Worm (Caenorhabditis elegans): ENCODE measurements around the gene Y75B8A.28.

The Y75B8A.28 gene

ce11 chrIII:12318794-12319193, at the start of gene Y75B8A.28:
Y75B8A.28 (plus strand) TSS chrIII:12319089.
- TF ChIP-seq drap-1 (GFP tag; optimal IDR thresholded peaks at IDR 0.05) (no peak), nhr-28 (tag; optimal IDR thresholded peaks at IDR 0.05) (no peak), ham-2 (GFP tag; optimal IDR thresholded peaks at IDR 0.05) (no peak), ztf-11 (tag; optimal IDR thresholded peaks at IDR 0.05) (no peak), unc-120 (tag; optimal IDR thresholded peaks at IDR 0.05; ENCODE audit: poor library complexity, severe bottlenecking) (no peak), blmp-1 (tag; optimal IDR thresholded peaks at IDR 0.05) (no peak), bed-3 (GFP tag; optimal IDR thresholded peaks at IDR 0.05) (no peak), sem-2 (GFP tag; optimal IDR thresholded peaks at IDR 0.05) (no peak), nhr-2 (tag; optimal IDR thresholded peaks at IDR 0.05) (no peak)

DNA sequence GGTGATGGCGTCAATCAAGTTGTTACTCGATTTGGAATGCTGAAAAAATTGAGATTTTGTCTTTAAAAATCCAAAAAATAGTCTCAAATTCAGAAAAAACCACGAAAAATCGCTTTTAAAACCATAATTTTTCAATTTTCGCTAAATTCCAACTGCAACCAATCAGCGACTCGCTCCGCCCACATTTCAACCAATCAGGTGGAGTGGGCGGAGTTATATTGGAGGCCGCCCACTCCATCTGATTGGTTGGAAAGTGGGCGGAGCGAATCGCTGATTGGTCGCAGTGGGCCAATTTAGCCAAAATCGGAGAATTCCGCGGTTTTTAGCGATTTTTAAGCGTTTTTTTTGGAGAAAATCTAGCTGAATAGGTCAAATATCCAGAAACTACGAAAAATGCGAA, 49.1 kb upstream of the Y75B8A.28 start:
- TF ChIP-seq ces-1 (GFP tag; optimal IDR thresholded peaks at IDR 0.05): no peak
- no peak for TF ChIP-seq mls-2 (tag; optimal IDR thresholded peaks at IDR 0.05)
- TF ChIP-seq blmp-1 (tag; optimal IDR thresholded peaks at IDR 0.05): no peak
- TF ChIP-seq lin-13 (tag; optimal IDR thresholded peaks at IDR 0.05): no peak
- TF ChIP-seq tbx-8 (GFP tag; optimal IDR thresholded peaks at IDR 0.05): no peak
- no peak for TF ChIP-seq bed-3 (GFP tag; optimal IDR thresholded peaks at IDR 0.05)
- TF ChIP-seq nhr-76 (tag; optimal IDR thresholded peaks at IDR 0.05): no peak
- no peak for TF ChIP-seq unc-62 (GFP tag; optimal IDR thresholded peaks at IDR 0.05)
- TF ChIP-seq sptf-1 (tag; optimal IDR thresholded peaks at IDR 0.05): no peak
- TF ChIP-seq cnd-1 (tag; optimal IDR thresholded peaks at IDR 0.05): no peak
- TF ChIP-seq hlh-1 (tag; optimal IDR thresholded peaks at IDR 0.05): no peak
- TF ChIP-seq nhr-237 (tag; optimal IDR thresholded peaks at IDR 0.05): no peak
- TF ChIP-seq unc-120 (tag; optimal IDR thresholded peaks at IDR 0.05; ENCODE audit: poor library complexity, severe bottlenecking): no peak
- no peak for TF ChIP-seq flh-1 (GFP tag; optimal IDR thresholded peaks at IDR 0.05)
- TF ChIP-seq lin-32 (GFP tag; optimal IDR thresholded peaks at IDR 0.05): no peak

DNA sequence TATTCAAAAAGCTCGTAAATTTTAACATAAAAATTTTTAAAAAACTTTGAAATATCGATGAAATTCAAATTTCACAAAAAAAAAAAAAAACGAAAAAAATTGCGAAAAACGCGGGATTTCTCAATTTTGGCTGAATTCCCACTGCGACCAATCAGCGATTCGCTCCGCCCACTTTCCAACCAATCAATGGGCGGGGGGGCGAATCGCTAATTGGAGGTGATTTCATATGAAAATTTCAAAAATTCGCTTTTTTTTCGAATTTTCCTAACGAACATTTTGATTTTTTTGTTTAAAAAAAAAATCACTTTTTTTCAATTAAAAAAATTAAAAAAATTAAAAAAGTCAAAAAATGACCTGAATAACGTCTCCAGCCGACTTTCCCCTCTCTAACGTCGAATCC, 48.5 kb upstream of the Y75B8A.28 start:
- TF ChIP-seq M03D4.4 (tag; optimal IDR thresholded peaks at IDR 0.05): no peak
- no peak for TF ChIP-seq ceh-39 (tag; optimal IDR thresholded peaks at IDR 0.05)
- TF ChIP-seq lin-13 (tag; optimal IDR thresholded peaks at IDR 0.05): no peak
- no peak for TF ChIP-seq blmp-1 (tag; optimal IDR thresholded peaks at IDR 0.05)
- TF ChIP-seq elt-1 (tag; optimal IDR thresholded peaks at IDR 0.05; ENCODE audit: borderline replicate concordance, insufficient read depth): no peak
- TF ChIP-seq nhr-2 (tag; optimal IDR thresholded peaks at IDR 0.05): no peak
- TF ChIP-seq unc-62 (GFP tag; optimal IDR thresholded peaks at IDR 0.05): no peak
- TF ChIP-seq mls-2 (tag; optimal IDR thresholded peaks at IDR 0.05): no peak
- no peak for TF ChIP-seq ceh-43 (GFP tag; optimal IDR thresholded peaks at IDR 0.05)
- no peak for TF ChIP-seq lsy-2 (tag; optimal IDR thresholded peaks at IDR 0.05)
- TF ChIP-seq ces-1 (GFP tag; optimal IDR thresholded peaks at IDR 0.05): no peak
- TF ChIP-seq lin-32 (GFP tag; optimal IDR thresholded peaks at IDR 0.05): no peak
- no peak for TF ChIP-seq unc-39 (tag; optimal IDR thresholded peaks at IDR 0.05)
- TF ChIP-seq elt-3 (tag; optimal IDR thresholded peaks at IDR 0.05): no peak

DNA sequence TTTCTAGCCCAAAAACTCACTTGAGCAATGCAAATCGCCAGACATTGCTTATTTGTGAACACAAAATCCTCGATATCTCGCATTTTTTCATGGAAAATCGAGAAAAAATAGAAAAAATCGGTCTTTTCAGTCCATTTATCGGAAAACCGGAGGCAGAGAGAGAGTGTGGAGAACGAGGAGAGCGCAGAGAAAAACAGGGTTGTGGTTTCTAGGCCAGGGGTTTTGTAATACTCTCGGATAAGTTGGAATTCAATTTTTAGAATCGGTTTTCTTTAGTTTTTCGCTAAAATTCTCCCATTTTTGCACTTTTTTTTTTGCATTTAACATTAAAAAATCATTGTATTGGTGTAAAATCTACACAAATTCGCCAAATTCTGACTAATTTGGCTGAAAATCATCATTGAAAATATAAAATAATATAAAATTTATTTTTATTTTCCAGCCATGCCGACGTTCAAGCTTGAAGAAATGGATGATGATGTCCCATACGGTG, 45.2 kb upstream of the Y75B8A.28 start, which contains the start of the genes Y75B8A.24 and Y75B8A.25:
Gene Y75B8A.24, minus strand, starts transcription at position 155 of the 493 bp plus-strand sequence.
Gene Y75B8A.25, plus strand, starts transcription at position 443 of the 493 bp plus-strand sequence.
- TF ChIP-seq nhr-237 (tag; optimal IDR thresholded peaks at IDR 0.05) (no peak), lsy-2 (tag; optimal IDR thresholded peaks at IDR 0.05) (peak; percentile 19), lin-13 (tag; optimal IDR thresholded peaks at IDR 0.05) (peak; percentile 42), elt-3 (tag; optimal IDR thresholded peaks at IDR 0.05) (no peak), nhr-12 (tag; optimal IDR thresholded peaks at IDR 0.05) (no peak), unc-39 (tag; optimal IDR thresholded peaks at IDR 0.05) (no peak), ceh-39 (tag; optimal IDR thresholded peaks at IDR 0.05) (peak; percentile 71), unc-120 (tag; optimal IDR thresholded peaks at IDR 0.05; ENCODE audit: poor library complexity, severe bottlenecking) (no peak), ceh-83 (GFP tag; optimal IDR thresholded peaks at IDR 0.05) (no peak), flh-1 (GFP tag; optimal IDR thresholded peaks at IDR 0.05) (no peak), ces-1 (GFP tag; optimal IDR thresholded peaks at IDR 0.05) (peak; percentile 76), nhr-28 (tag; optimal IDR thresholded peaks at IDR 0.05) (no peak)

DNA sequence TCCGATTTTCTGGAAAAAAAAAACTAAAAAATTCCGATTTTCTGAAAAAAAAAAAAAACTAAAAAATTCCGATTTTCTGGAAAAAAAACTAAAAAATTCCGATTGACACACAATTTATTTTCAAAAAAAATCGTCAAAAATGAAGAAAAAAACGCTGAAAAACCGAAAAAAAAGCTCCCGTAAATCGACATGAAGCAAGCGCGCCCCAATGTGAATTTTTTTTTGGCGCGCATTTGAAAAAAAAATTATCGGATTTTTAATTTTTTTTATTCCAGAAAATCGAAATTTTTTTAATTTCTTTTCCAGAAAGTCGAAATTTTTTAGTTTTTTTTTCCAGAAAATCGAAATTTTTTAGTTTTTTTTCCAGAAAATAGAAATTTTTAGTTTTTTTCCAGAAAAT, 40.1 kb upstream of the Y75B8A.28 start:
- TF ChIP-seq blmp-1 (tag; optimal IDR thresholded peaks at IDR 0.05) (no peak), elt-3 (tag; optimal IDR thresholded peaks at IDR 0.05) (no peak), tbx-8 (GFP tag; optimal IDR thresholded peaks at IDR 0.05) (no peak), nhr-237 (tag; optimal IDR thresholded peaks at IDR 0.05) (no peak), lin-32 (GFP tag; optimal IDR thresholded peaks at IDR 0.05) (no peak), ces-1 (GFP tag; optimal IDR thresholded peaks at IDR 0.05) (no peak), ztf-11 (tag; optimal IDR thresholded peaks at IDR 0.05) (no peak), ceh-43 (GFP tag; optimal IDR thresholded peaks at IDR 0.05) (no peak), ham-2 (GFP tag; optimal IDR thresholded peaks at IDR 0.05) (no peak), nhr-2 (tag; optimal IDR thresholded peaks at IDR 0.05) (no peak), unc-39 (tag; optimal IDR thresholded peaks at IDR 0.05) (no peak), pha-4 (tag; optimal IDR thresholded peaks at IDR 0.05) (no peak), ceh-83 (GFP tag; optimal IDR thresholded peaks at IDR 0.05) (no peak), zip-8 (tag; optimal IDR thresholded peaks at IDR 0.05) (no peak), sptf-1 (tag; optimal IDR thresholded peaks at IDR 0.05) (no peak), nhr-28 (tag; optimal IDR thresholded peaks at IDR 0.05) (no peak), snpc-4 (tag; optimal IDR thresholded peaks at IDR 0.05) (no peak), mep-1 (tag; optimal IDR thresholded peaks at IDR 0.05) (no peak), nhr-76 (tag; optimal IDR thresholded peaks at IDR 0.05) (no peak), drap-1 (GFP tag; optimal IDR thresholded peaks at IDR 0.05) (no peak)

All from whole organism, mixed stage, embryonic.